Worm (Caenorhabditis elegans) whole organism, mixed stage, embryonic: Measurements from ENCODE around the gene C24H12.8.
"Not testable (repeated sequence)": the region's sequence is repeated elsewhere in the genome, so short reads cannot be mapped to it uniquely, and the experiment has no call there.

Source experiments
- blmp-1 ChIP-seq: fragments of 150-350 bp; optimal IDR thresholded peaks from 2 replicates; lab custom pipeline; 2014; ENCODE audit warnings: missing biosample characterization, missing genetic modification characterization
- cnd-1 ChIP-seq: fragments of 200-800 bp; sonication (Bioruptor generic); optimal IDR thresholded peaks from 2 replicates; lab custom pipeline; 2018; ENCODE audit warnings: mild to moderate bottlenecking, missing genetic modification characterization, missing compliant biosample characterization
- lsy-2 ChIP-seq: fragments of 150-350 bp; optimal IDR thresholded peaks from 2 replicates; lab custom pipeline; 2014; ENCODE audit warnings: missing biosample characterization, missing genetic modification characterization
- ztf-11 ChIP-seq: fragments of 150-350 bp; optimal IDR thresholded peaks from 2 replicates; lab custom pipeline; 2014; ENCODE audit warnings: missing biosample characterization, missing genetic modification characterization

- not testable (repeated sequence) for TF ChIP-seq blmp-1 (tag; lab: Kevin White, UChicago); lsy-2 (tag; lab: Kevin White, UChicago); cnd-1 (tag; lab: Kevin White, UChicago); ztf-11
Measured at ce11 chrII:454646-455045, 31.7 kb upstream of the C24H12.8 start, which contains the start of gene W10D9.1.
